Fruit fly (Drosophila melanogaster) whole organism, larva: Measurements from ENCODE around the gene CG3632.
A peak's percentile ranks its signal among the peaks of the same experiment; 100 is the strongest.

Experiments
- noc ChIP-seq: fragments of 200-800 bp; sonication (Bioruptor generic); optimal IDR thresholded peaks from 3 replicates; lab custom pipeline; 2019; ENCODE audit warnings: missing biosample characterization, mild to moderate bottlenecking, missing genetic modification characterization, moderate library complexity

CG3632 gene

dm6 chrX:16288999-16289398 lies 7.5 kb upstream of the CG3632 start:
- no peak for TF ChIP-seq noc (tag; lab: Kevin White, UChicago)

dm6 chrX:16292646-16293045 lies 3.8 kb upstream of the CG3632 start:
- no peak for TF ChIP-seq noc (tag; lab: Kevin White, UChicago)

dm6 chrX:16297618-16298017 lies 1.1 kb downstream of the CG3632 start, which contains the start of gene ERp44:
TSS of gene ERp44 (minus strand) at chrX:16297718.
- TF ChIP-seq noc (tag; lab: Kevin White, UChicago) = no peak

- TF ChIP-seq noc (tag; lab: Kevin White, UChicago) = no peak
Measured at dm6 chrX:16303636-16304035, 7.2 kb downstream of the CG3632 start, which contains the start of gene CG3679. TSS of gene CG3679 (plus strand) at chrX:16303870.

dm6 chrX:16308310-16308918 lies 11.9 kb downstream of the CG3632 start, which contains the start of gene Had1:
TSS of gene Had1 (minus strand) at chrX:16308667.
- TF ChIP-seq noc (tag; lab: Kevin White, UChicago) = no peak

- no peak for TF ChIP-seq noc (tag; lab: Kevin White, UChicago)
Measured at dm6 chrX:16308953-16309352, 12.5 kb downstream of the CG3632 start.

dm6 chrX:16309764-16310163 lies 13.3 kb downstream of the CG3632 start:
- TF ChIP-seq noc (tag; lab: Kevin White, UChicago) = no peak

dm6 chrX:16313078-16313875 lies 16.8 kb downstream of the CG3632 start, which contains the start of the genes CG9915 and SWIP:
TSS of gene CG9915 (minus strand) at chrX:16313138.
TSS of gene SWIP (plus strand) at chrX:16313709.
- no peak for TF ChIP-seq noc (tag; lab: Kevin White, UChicago)

dm6 chrX:16318858-16319557 lies 22.5 kb downstream of the CG3632 start:
- TF ChIP-seq noc (tag; lab: Kevin White, UChicago) = peak; percentile 8

dm6 chrX:16319558-16319924 lies 23.1 kb downstream of the CG3632 start:
- no peak for TF ChIP-seq noc (tag; lab: Kevin White, UChicago)

dm6 chrX:16320197-16320921 lies 23.9 kb downstream of the CG3632 start, which contains the start of gene Cyp1:
TSS of gene Cyp1 (minus strand) at chrX:16320370.
- no peak for TF ChIP-seq noc (tag; lab: Kevin White, UChicago)

dm6 chrX:16321037-16321436 lies 24.6 kb downstream of the CG3632 start:
- no peak for TF ChIP-seq noc (tag; lab: Kevin White, UChicago)

- no peak for TF ChIP-seq noc (tag; lab: Kevin White, UChicago)
Measured at dm6 chrX:16323063-16323462, 26.6 kb downstream of the CG3632 start, which contains the start of the genes CG9917 and CG32579. TSS of gene CG9917 (minus strand) at chrX:16323231. TSS of gene CG32579 (plus strand) at chrX:16323286.

dm6 chrX:16323536-16323935 lies 27.1 kb downstream of the CG3632 start:
- TF ChIP-seq noc (tag; lab: Kevin White, UChicago) = no peak

- TF ChIP-seq noc (tag; lab: Kevin White, UChicago) = no peak
Measured at dm6 chrX:16325472-16325871, 29.0 kb downstream of the CG3632 start, which contains the start of gene CalpC. TSS of gene CalpC (plus strand) at chrX:16325763.
